Worm (Caenorhabditis elegans): Measurements from ENCODE around the gene nhr-11.

nhr-11 gene

ce11 chrIV:9082055-9082454 lies 12.3 kb downstream of the nhr-11 start, which contains the start of gene twk-8:
twk-8 (plus strand) TSS chrIV:9082355.
- no peak for TF ChIP-seq sma-3 (GFP tag; optimal IDR thresholded peaks at IDR 0.05)
- no peak for TF ChIP-seq nhr-77 (tag; optimal IDR thresholded peaks at IDR 0.05)
- no peak for TF ChIP-seq nhr-21 (tag; optimal IDR thresholded peaks at IDR 0.05)
- no peak for TF ChIP-seq ztf-1 (GFP tag; conservative IDR thresholded peaks at IDR 0.05)
- no peak for TF ChIP-seq zag-1 (tag; optimal IDR thresholded peaks at IDR 0.05)
- no peak for TF ChIP-seq aly-2 (tag; optimal IDR thresholded peaks at IDR 0.05)
- no peak for TF ChIP-seq nhr-12 (tag; optimal IDR thresholded peaks at IDR 0.05)
- no peak for TF ChIP-seq blmp-1 (tag; optimal IDR thresholded peaks at IDR 0.05; ENCODE audit: insufficient read depth)
- TF ChIP-seq ztf-4 (tag; optimal IDR thresholded peaks at IDR 0.05) = no peak
- no peak for TF ChIP-seq ama-1 (optimal IDR thresholded peaks at IDR 0.05)
- TF ChIP-seq mbf-1 (tag; optimal IDR thresholded peaks at IDR 0.05) = no peak
- TF ChIP-seq snpc-4 (tag; optimal IDR thresholded peaks at IDR 0.05) = no peak
- no peak for TF ChIP-seq egl-27 (tag; optimal IDR thresholded peaks at IDR 0.05)
- TF ChIP-seq unc-39 (tag; optimal IDR thresholded peaks at IDR 0.05) = no peak
- no peak for TF ChIP-seq nhr-11 (tag; optimal IDR thresholded peaks at IDR 0.05)
- no peak for TF ChIP-seq lsy-2 (tag; optimal IDR thresholded peaks at IDR 0.05)
- TF ChIP-seq ceh-16 (tag; optimal IDR thresholded peaks at IDR 0.05) = no peak
- no peak for TF ChIP-seq R02D3.7 (tag; optimal IDR thresholded peaks at IDR 0.05)
- no peak for TF ChIP-seq mab-5 (tag; optimal IDR thresholded peaks at IDR 0.05)

- TF ChIP-seq ama-1 (optimal IDR thresholded peaks at IDR 0.05) (peak; percentile 88), nhr-129 (tag; optimal IDR thresholded peaks at IDR 0.05) (peak; percentile 24), sma-9 (GFP tag; optimal IDR thresholded peaks at IDR 0.05) (no peak), sma-9 (tag; optimal IDR thresholded peaks at IDR 0.05) (no peak)
Measured at ce11 chrIV:9088294-9088693, 18.5 kb downstream of the nhr-11 start, which contains the start of gene msa-1. msa-1 (plus strand) TSS chrIV:9088594.

- TF ChIP-seq nhr-25 (tag; optimal IDR thresholded peaks at IDR 0.05) (peak; percentile 75), nhr-6 (tag; optimal IDR thresholded peaks at IDR 0.05) (peak; percentile 18), nhr-129 (tag; optimal IDR thresholded peaks at IDR 0.05) (peak; percentile 51), nhr-10 (tag; optimal IDR thresholded peaks at IDR 0.05) (no peak), ceh-82 (tag; optimal IDR thresholded peaks at IDR 0.05) (no peak), mbf-1 (tag; optimal IDR thresholded peaks at IDR 0.05) (no peak), mab-5 (tag; optimal IDR thresholded peaks at IDR 0.05) (no peak), sma-3 (GFP tag; optimal IDR thresholded peaks at IDR 0.05) (peak; percentile 24), F13H6.1 (tag; optimal IDR thresholded peaks at IDR 0.05) (peak; percentile 26), elt-1 (tag; optimal IDR thresholded peaks at IDR 0.05) (no peak), ceh-16 (tag; optimal IDR thresholded peaks at IDR 0.05) (peak; percentile 25)
Measured at ce11 chrIV:9090538-9091195, 20.9 kb downstream of the nhr-11 start.

ce11 chrIV:9092011-9092410 lies 22.2 kb downstream of the nhr-11 start:
- TF ChIP-seq ama-1 (optimal IDR thresholded peaks at IDR 0.05) = no peak
- TF ChIP-seq skn-1 (tag; optimal IDR thresholded peaks at IDR 0.05) = no peak
- TF ChIP-seq C34F6.9 (tag; optimal IDR thresholded peaks at IDR 0.05) = peak; percentile 42
- TF ChIP-seq lsy-2 (tag; optimal IDR thresholded peaks at IDR 0.05) = peak in 1 of 2 experiments; percentile 31
- peak; percentile 24 for TF ChIP-seq crh-2 (tag; optimal IDR thresholded peaks at IDR 0.05)
- no peak for TF ChIP-seq lin-39 (tag; optimal IDR thresholded peaks at IDR 0.05)
- TF ChIP-seq sem-4 (tag; optimal IDR thresholded peaks at IDR 0.05) = peak; percentile 55
- peak; percentile 36 for TF ChIP-seq zag-1 (tag; optimal IDR thresholded peaks at IDR 0.05)
- TF ChIP-seq elt-1 (tag; optimal IDR thresholded peaks at IDR 0.05) = no peak
- TF ChIP-seq F13H6.1 (tag; optimal IDR thresholded peaks at IDR 0.05) = peak; percentile 22

- no peak for TF ChIP-seq R02D3.7 (tag; optimal IDR thresholded peaks at IDR 0.05)
- no peak for TF ChIP-seq sem-4 (tag; optimal IDR thresholded peaks at IDR 0.05)
- TF ChIP-seq peb-1 (tag; optimal IDR thresholded peaks at IDR 0.05) = no peak
- TF ChIP-seq alr-1 (tag; optimal IDR thresholded peaks at IDR 0.05) = no peak
- no peak for TF ChIP-seq fos-1 (tag; optimal IDR thresholded peaks at IDR 0.05)
- TF ChIP-seq nhr-21 (tag; optimal IDR thresholded peaks at IDR 0.05) = no peak
- TF ChIP-seq Y55F3AM.14 (GFP tag; optimal IDR thresholded peaks at IDR 0.05) = no peak
- TF ChIP-seq elt-3 (tag; optimal IDR thresholded peaks at IDR 0.05) = no peak
- no peak for TF ChIP-seq dmd-4 (tag; optimal IDR thresholded peaks at IDR 0.05)
- TF ChIP-seq sma-9 (GFP tag; optimal IDR thresholded peaks at IDR 0.05) = no peak
- no peak for TF ChIP-seq sma-9 (tag; optimal IDR thresholded peaks at IDR 0.05)
- TF ChIP-seq gmeb-1 (tag; optimal IDR thresholded peaks at IDR 0.05) = no peak
- no peak for TF ChIP-seq nhr-129 (tag; optimal IDR thresholded peaks at IDR 0.05)
- TF ChIP-seq ceh-82 (tag; optimal IDR thresholded peaks at IDR 0.05) = no peak
- TF ChIP-seq mdl-1 (tag; optimal IDR thresholded peaks at IDR 0.05) = no peak
- no peak for TF ChIP-seq F13H6.1 (tag; optimal IDR thresholded peaks at IDR 0.05)
- TF ChIP-seq nhr-11 (tag; optimal IDR thresholded peaks at IDR 0.05) = no peak
- no peak for TF ChIP-seq ceh-16 (tag; optimal IDR thresholded peaks at IDR 0.05)
- no peak for TF ChIP-seq lsy-2 (tag; optimal IDR thresholded peaks at IDR 0.05)
- TF ChIP-seq nhr-25 (tag; optimal IDR thresholded peaks at IDR 0.05) = no peak
- TF ChIP-seq ztf-1 (GFP tag; conservative IDR thresholded peaks at IDR 0.05) = no peak
Measured at ce11 chrIV:9093932-9094331, 24.1 kb downstream of the nhr-11 start, which contains the start of gene lpl-1. lpl-1 (minus strand) TSS chrIV:9094032.
